Fruit fly (Drosophila melanogaster) whole organism, adult: ENCODE results near the gene CG31301.

ENCODE experiments used
- CG14711 ChIP-seq: fragments of 200-800 bp; sonication (Bioruptor generic); optimal IDR thresholded peaks from 2 replicates; lab custom pipeline; 2018; ENCODE audit warnings: missing biosample characterization, mild to moderate bottlenecking, missing genetic modification characterization, moderate library complexity
- CG1620 ChIP-seq: fragments of 200-800 bp; sonication (Bioruptor generic); optimal IDR thresholded peaks from 2 replicates; lab custom pipeline; 2016; ENCODE audit warnings: missing biosample characterization, missing genetic modification characterization
- CG7045 ChIP-seq: fragments of 200-800 bp; sonication (Bioruptor generic); optimal IDR thresholded peaks from 2 replicates; lab custom pipeline; 2017; ENCODE audit warnings: missing biosample characterization, mild to moderate bottlenecking, missing genetic modification characterization
- Mnt ChIP-seq: fragments of 200-800 bp; sonication (Bioruptor generic); optimal IDR thresholded peaks from 2 replicates; lab custom pipeline; 2016; ENCODE audit warnings: missing biosample characterization, mild to moderate bottlenecking, missing genetic modification characterization
- bab1 ChIP-seq: fragments of 200-800 bp; sonication (Bioruptor generic); optimal IDR thresholded peaks from 3 replicates; lab custom pipeline; 2019; ENCODE audit warnings: missing biosample characterization, mild to moderate bottlenecking, missing genetic modification characterization, moderate library complexity
- kay ChIP-seq: fragments of 200-800 bp; sonication (Bioruptor generic); peaks from one replicate; lab custom pipeline; 2016; ENCODE audit warnings: missing biosample characterization, missing genetic modification characterization, borderline replicate concordance
- ovo ChIP-seq: fragments of 200-800 bp; sonication (Bioruptor generic); optimal IDR thresholded peaks from 2 replicates; lab custom pipeline; 2016; ENCODE audit warnings: missing biosample characterization, missing genetic modification characterization
- pad ChIP-seq: fragments of 200-800 bp; sonication (Bioruptor generic); optimal IDR thresholded peaks from 3 replicates; lab custom pipeline; 2017; ENCODE audit warnings: missing biosample characterization, missing genetic modification characterization, mild to moderate bottlenecking, moderate library complexity, missing genetic modification reagents

DNA sequence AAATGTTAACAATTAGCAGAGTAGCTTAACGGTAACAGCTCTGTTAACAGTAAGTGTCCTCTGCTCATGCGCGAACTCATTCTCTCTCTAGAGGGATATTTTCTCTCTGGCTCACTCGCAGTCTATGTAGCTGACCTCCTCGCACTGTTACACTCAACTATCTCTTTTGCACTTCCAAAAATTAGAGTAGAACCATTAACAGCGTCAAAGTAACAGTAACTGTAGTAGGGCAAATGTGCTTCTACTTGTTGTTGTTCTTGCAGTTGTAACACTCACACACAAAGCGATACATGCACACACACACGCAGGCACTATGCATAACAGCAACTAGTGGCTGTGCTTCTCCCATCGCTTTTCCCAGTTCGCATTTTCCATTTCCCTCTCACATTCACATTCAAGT is 33.1 kb downstream of the CG31301 start:
- TF ChIP-seq pad (GFP tag; lab: Kevin White, UChicago) (no peak), ovo (GFP tag; lab: Kevin White, UChicago) (no peak), bab1 (GFP tag; lab: Kevin White, UChicago) (no peak), kay (GFP tag; lab: Kevin White, UChicago) (no peak), CG7045 (GFP tag; lab: Kevin White, UChicago) (no peak), CG14711 (tag; lab: Kevin White, UChicago) (no peak), CG1620 (no peak), Mnt (GFP tag; lab: Kevin White, UChicago) (no peak)
